Fruit fly (Drosophila melanogaster) whole organism: Measurements from ENCODE around the gene Rpn5.

Source experiments
- CG8478 ChIP-seq: fragments of >200 bp; optimal IDR thresholded peaks from 2 replicates; lab custom pipeline; 2018; ENCODE audit warnings: inconsistent platforms
- EcR ChIP-seq, 2 experiments: fragments of >200 bp; optimal IDR thresholded peaks; 2 replicates each; lab custom pipeline; 2017; ENCODE audit warnings: missing biosample characterization in 2 of 2, missing genetic modification characterization in 2 of 2, missing genetic modification reagents in 2 of 2
- pan ChIP-seq: fragments of >200 bp; optimal IDR thresholded peaks from 2 replicates; lab custom pipeline; 2017
- psq ChIP-seq: fragments of >200 bp; optimal IDR thresholded peaks from 2 replicates; lab custom pipeline; 2017
- usp ChIP-seq: fragments of >200 bp; optimal IDR thresholded peaks from 2 replicates; lab custom pipeline; 2017; ENCODE audit warnings: missing biosample characterization, missing genetic modification characterization, mixed read lengths

DNA sequence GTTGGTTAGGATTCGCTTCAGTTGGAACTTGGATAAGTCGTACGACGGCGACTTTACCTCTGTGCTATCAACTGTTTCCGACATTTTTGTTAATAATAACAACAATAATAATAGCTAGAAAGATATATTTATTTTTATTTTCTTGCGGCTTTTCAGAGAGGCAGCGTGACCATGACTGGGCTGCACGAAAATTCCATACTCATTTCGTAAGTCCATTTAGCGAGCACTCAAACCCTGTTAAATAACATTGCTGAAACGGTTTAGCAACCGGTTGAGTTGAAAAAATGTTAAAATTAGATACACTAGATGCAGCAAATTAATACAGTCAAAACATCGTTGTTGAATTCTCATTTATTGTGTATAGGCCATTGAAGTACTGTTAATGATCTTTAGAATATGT is 34.7 kb upstream of the Rpn5 start, which contains the start of gene Dcps:
- TF ChIP-seq CG8478 (lab: Kevin White, UChicago): no peak
- TF ChIP-seq EcR (GFP tag; optimal IDR thresholded peaks at IDR 0.05; lab: Kevin White, UChicago): no peak
- TF ChIP-seq pan: no peak
- TF ChIP-seq usp (GFP tag; lab: Kevin White, UChicago): no peak
- no peak for TF ChIP-seq psq (lab: Kevin White, UChicago)
